Worm (Caenorhabditis elegans) whole organism, young adult: Measurements from ENCODE around the gene xbx-1.

Experiments
- B0019.2 ChIP-seq: fragments of 200-800 bp; sonication (Bioruptor generic); conservative IDR thresholded peaks from 2 replicates; pipeline ENCODE4 v1.3.6; 2022; ENCODE audit warnings: missing genetic modification reagents, missing genetic modification characterization, missing compliant biosample characterization
- C17E4.6 ChIP-seq: fragments of 200-800 bp; sonication (Bioruptor generic); IDR thresholded peaks from 2 replicates; pipeline ENCODE4 v1.3.6; 2022; ENCODE audit warnings: missing genetic modification reagents, missing genetic modification characterization, missing compliant biosample characterization
- F33H1.4 ChIP-seq: fragments of 200-800 bp; sonication (Bioruptor generic); IDR thresholded peaks from 2 replicates; pipeline ENCODE4 v1.3.6; 2022; ENCODE audit warnings: missing genetic modification reagents, missing genetic modification characterization, missing compliant biosample characterization
- F37B4.10 ChIP-seq: fragments of 200-800 bp; sonication (Bioruptor generic); IDR thresholded peaks from 2 replicates; pipeline ENCODE4 v1.3.6; 2022; ENCODE audit warnings: missing genetic modification characterization, missing compliant biosample characterization
- Y79H2A.3 ChIP-seq: fragments of 200-800 bp; sonication (Bioruptor generic); conservative IDR thresholded peaks from 2 replicates; pipeline ENCODE4 v1.3.6; 2022; ENCODE audit warnings: missing genetic modification reagents, missing genetic modification characterization, missing compliant biosample characterization
- ZK185.1 ChIP-seq: sonication (generic microtip); optimal IDR thresholded peaks from 2 replicates; lab custom pipeline; 2016; ENCODE audit warnings: mild to moderate bottlenecking, missing genetic modification characterization, missing compliant biosample characterization; ENCODE audit not compliant: poor library complexity, severe bottlenecking
- attf-3 ChIP-seq: fragments of 200-800 bp; sonication (Bioruptor generic); conservative IDR thresholded peaks from 2 replicates; pipeline ENCODE4 v1.3.6; 2022; ENCODE audit warnings: missing genetic modification reagents, missing genetic modification characterization, missing compliant biosample characterization
- cebp-1 ChIP-seq, 2 experiments: fragments of 200-800 bp in 1 of 2; sonication (Bioruptor generic) in 1 of 2; sonication (generic microtip) in 1 of 2; IDR thresholded peaks in 1 of 2; optimal IDR thresholded peaks in 1 of 2; 2 replicates each; pipeline versions ENCODE4 v1.3.6 to Lab custom; 2017 to 2022; ENCODE audit warnings: missing compliant biosample characterization in 2 of 2, missing genetic modification characterization in 2 of 2, mild to moderate bottlenecking in 1 of 2, missing genetic modification reagents in 1 of 2, moderate library complexity in 1 of 2
- cebp-2 ChIP-seq: fragments of 200-800 bp; sonication (Bioruptor generic); IDR thresholded peaks from 2 replicates; pipeline ENCODE4 v1.3.6; 2022; ENCODE audit warnings: missing genetic modification characterization, missing compliant biosample characterization
- ceh-100 ChIP-seq: fragments of 200-800 bp; sonication (Bioruptor generic); IDR thresholded peaks from 2 replicates; pipeline ENCODE4 v1.3.6; 2022; ENCODE audit warnings: missing genetic modification reagents, missing genetic modification characterization, missing compliant biosample characterization
- die-1 ChIP-seq: sonication (generic microtip); optimal IDR thresholded peaks from 2 replicates; lab custom pipeline; 2016; ENCODE audit warnings: missing genotype, mild to moderate bottlenecking, missing genetic modification characterization, missing compliant biosample characterization
- dox-1 ChIP-seq: fragments of 200-800 bp; sonication (Bioruptor generic); IDR thresholded peaks from 2 replicates; pipeline ENCODE4 v1.3.6; 2022; ENCODE audit warnings: missing genetic modification reagents, missing genetic modification characterization, missing compliant biosample characterization
- dpff-1 ChIP-seq: sonication (generic microtip); optimal IDR thresholded peaks from 2 replicates; lab custom pipeline; 2017; ENCODE audit warnings: mild to moderate bottlenecking, missing genetic modification characterization, missing compliant biosample characterization
- dpl-1 ChIP-seq: fragments of 150-350 bp; optimal IDR thresholded peaks from 2 replicates; lab custom pipeline; 2014; ENCODE audit warnings: missing biosample characterization, missing genetic modification reagents, missing genetic modification characterization
- egl-18 ChIP-seq: fragments of 200-800 bp; sonication (Bioruptor generic); IDR thresholded peaks from 2 replicates; pipeline ENCODE4 v1.3.6; 2022; ENCODE audit warnings: missing genetic modification reagents, missing genetic modification characterization, missing compliant biosample characterization
- egl-44 ChIP-seq: fragments of 200-800 bp; sonication (Bioruptor generic); IDR thresholded peaks from 2 replicates; pipeline ENCODE4 v1.3.6; 2022; ENCODE audit warnings: missing genetic modification reagents, missing genetic modification characterization, missing compliant biosample characterization
- him-1 ChIP-seq: sonication (generic microtip); optimal IDR thresholded peaks from 2 replicates; lab custom pipeline; 2016; ENCODE audit warnings: missing genotype, missing genetic modification reagents, missing genetic modification characterization, missing compliant biosample characterization
- hlh-12 ChIP-seq: sonication (generic microtip); optimal IDR thresholded peaks from 2 replicates; lab custom pipeline; 2016; ENCODE audit warnings: missing genetic modification characterization, missing compliant biosample characterization
- hmg-1.2 ChIP-seq: fragments of 200-800 bp; sonication (Bioruptor generic); IDR thresholded peaks from 2 replicates; pipeline ENCODE4 v1.3.6; 2022; ENCODE audit warnings: missing genetic modification reagents, missing genetic modification characterization, missing compliant biosample characterization
- lag-1 ChIP-seq: fragments of 200-800 bp; sonication (Bioruptor generic); IDR thresholded peaks from 2 replicates; pipeline ENCODE4 v1.3.6; 2022; ENCODE audit warnings: missing genetic modification reagents, missing genetic modification characterization, missing compliant biosample characterization
- lin-40 ChIP-seq: sonication (generic microtip); optimal IDR thresholded peaks from 2 replicates; lab custom pipeline; 2016; ENCODE audit warnings: missing genetic modification characterization, mild to moderate bottlenecking, missing compliant biosample characterization, missing genotype, missing genetic modification reagents
- lin-54 ChIP-seq: fragments of 200-800 bp; sonication (Bioruptor generic); optimal IDR thresholded peaks from 2 replicates; lab custom pipeline; 2018; ENCODE audit warnings: mild to moderate bottlenecking, missing genetic modification characterization, missing compliant biosample characterization
- lsl-1 ChIP-seq: fragments of 200-800 bp; sonication (Bioruptor generic); optimal IDR thresholded peaks from 2 replicates; lab custom pipeline; 2018; ENCODE audit warnings: mild to moderate bottlenecking, missing genetic modification characterization, moderate library complexity, missing compliant biosample characterization
- madf-10 ChIP-seq: sonication (generic microtip); optimal IDR thresholded peaks from 2 replicates; lab custom pipeline; 2016; ENCODE audit warnings: mild to moderate bottlenecking, missing genetic modification characterization, missing compliant biosample characterization
- madf-6 ChIP-seq: fragments of 200-800 bp; sonication (Bioruptor generic); IDR thresholded peaks from 2 replicates; pipeline ENCODE4 v1.3.6; 2022; ENCODE audit warnings: missing genetic modification reagents, missing genetic modification characterization, missing compliant biosample characterization
- nfya-2 ChIP-seq: fragments of 200-800 bp; sonication (Bioruptor generic); IDR thresholded peaks from 2 replicates; pipeline ENCODE4 v1.3.6; 2022; ENCODE audit warnings: missing genetic modification reagents, missing genetic modification characterization, missing compliant biosample characterization
- nfyb-1 ChIP-seq: fragments of 200-800 bp; sonication (Bioruptor generic); IDR thresholded peaks from 2 replicates; pipeline ENCODE4 v1.3.6; 2022; ENCODE audit warnings: missing genetic modification reagents, missing genetic modification characterization, missing compliant biosample characterization
- nhr-80 ChIP-seq: sonication (generic microtip); optimal IDR thresholded peaks from 2 replicates; lab custom pipeline; 2016; ENCODE audit warnings: missing genetic modification characterization, missing compliant biosample characterization
- rpc-1 ChIP-seq, 2 experiments: fragments of 150-350 bp in 1 of 2; sonication (generic microtip) in 1 of 2; optimal IDR thresholded peaks; 2 replicates each; lab custom pipeline; 2014 to 2018; ENCODE audit warnings: missing biosample characterization in 1 of 2, missing genetic modification characterization in 1 of 2, missing genetic modification reagents in 1 of 2, missing genotype in 1 of 2
- snpc-3.4 ChIP-seq: sonication (generic microtip); optimal IDR thresholded peaks from 2 replicates; lab custom pipeline; 2017; ENCODE audit warnings: missing genetic modification characterization, mild to moderate bottlenecking, missing compliant biosample characterization, antibody characterized with exemption, moderate library complexity, missing genotype, missing genetic modification reagents
- snpc-4 ChIP-seq, 5 experiments: fragments of 150-350 bp in 1 of 5; sonication (generic microtip) in 4 of 5; optimal IDR thresholded peaks; 2 replicates each; lab custom pipeline; 2014 to 2018; ENCODE audit warnings: missing genetic modification characterization in 5 of 5, missing biosample characterization in 3 of 5, antibody characterized with exemption in 2 of 5, mild to moderate bottlenecking in 2 of 5, missing compliant biosample characterization in 2 of 5, missing genotype in 2 of 5, moderate library complexity in 2 of 5, missing genetic modification reagents in 1 of 5
- tbp1 ChIP-seq: fragments of 200-800 bp; sonication (Bioruptor generic); optimal IDR thresholded peaks from 2 replicates; lab custom pipeline; 2018; ENCODE audit warnings: mild to moderate bottlenecking, missing genetic modification characterization, missing compliant biosample characterization
- tbx-9 ChIP-seq: sonication (generic microtip); optimal IDR thresholded peaks from 2 replicates; lab custom pipeline; 2016; ENCODE audit warnings: borderline replicate concordance, missing genetic modification characterization, inconsistent platforms, missing compliant biosample characterization
- unc-130 ChIP-seq: sonication (generic microtip); optimal IDR thresholded peaks from 2 replicates; lab custom pipeline; 2016; ENCODE audit warnings: missing genetic modification reagents, missing genetic modification characterization, missing compliant biosample characterization
- xnd-1 ChIP-seq: sonication (generic microtip); optimal IDR thresholded peaks from 2 replicates; lab custom pipeline; 2016; ENCODE audit warnings: missing genotype, missing genetic modification reagents, missing genetic modification characterization, missing compliant biosample characterization
- zim-3 ChIP-seq: sonication (generic microtip); optimal IDR thresholded peaks from 2 replicates; lab custom pipeline; 2017; ENCODE audit warnings: mild to moderate bottlenecking, missing genetic modification characterization, moderate library complexity, missing compliant biosample characterization
- ztf-18 ChIP-seq: sonication (generic microtip); optimal IDR thresholded peaks from 2 replicates; lab custom pipeline; 2016; ENCODE audit warnings: missing genotype, mild to moderate bottlenecking, missing genetic modification characterization, missing compliant biosample characterization
- ztf-25 ChIP-seq: fragments of 200-800 bp; sonication (Bioruptor generic); IDR thresholded peaks from 2 replicates; pipeline ENCODE4 v1.3.6; 2022; ENCODE audit warnings: missing genetic modification reagents, missing genetic modification characterization, missing compliant biosample characterization
- ztf-3 ChIP-seq: fragments of 200-800 bp; sonication (Bioruptor generic); optimal IDR thresholded peaks from 2 replicates; lab custom pipeline; 2018; ENCODE audit warnings: mild to moderate bottlenecking, missing genetic modification characterization, missing compliant biosample characterization

The xbx-1 gene

DNA sequence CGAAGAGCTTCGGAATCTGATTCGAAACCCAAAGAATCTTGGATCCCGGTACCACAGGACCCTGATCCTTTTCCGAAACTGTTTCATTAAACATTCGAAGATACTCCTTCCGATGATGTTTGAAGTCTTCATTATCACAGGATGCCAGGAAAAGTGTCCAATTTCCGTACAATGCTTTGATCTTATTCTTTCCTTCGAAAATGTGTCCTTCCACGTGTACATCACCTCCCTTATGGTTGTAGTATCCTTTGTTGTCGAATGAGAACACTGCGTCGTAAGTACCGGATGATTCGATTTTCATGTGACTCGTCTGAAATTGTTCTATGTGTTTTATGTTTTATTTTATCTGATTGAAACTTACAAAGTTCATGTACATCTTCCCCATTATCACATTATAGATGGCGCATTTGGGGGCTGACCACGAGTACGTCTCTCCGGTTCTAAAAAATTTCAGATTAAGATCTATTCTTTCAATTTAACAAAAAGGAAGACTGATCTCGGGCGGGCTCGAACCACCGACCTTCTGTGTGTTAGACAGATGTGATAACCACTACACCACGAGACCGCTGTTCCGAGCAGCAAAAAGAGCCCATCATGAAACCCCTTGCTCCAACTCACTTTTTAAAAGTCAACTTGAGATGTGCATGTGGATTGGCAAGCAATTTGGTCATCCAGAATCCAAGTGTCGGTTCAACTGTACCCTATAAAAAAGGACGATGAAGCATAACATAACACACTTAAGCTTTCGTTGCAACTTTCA, 32.7 kb downstream of the xbx-1 start (continued):
- peak; percentile 17 for TF ChIP-seq lsl-1 (GFP tag; lab: Kevin White, UChicago)
- TF ChIP-seq cebp-1 (GFP tag; IDR thresholded peaks at IDR 0.05; lab: Robert Waterston, UW) = no peak
- peak; percentile 13 for TF ChIP-seq cebp-1 (tag; optimal IDR thresholded peaks at IDR 0.05; lab: Kevin White, UChicago)
- no peak for TF ChIP-seq madf-10 (tag; lab: Kevin White, UChicago)
- TF ChIP-seq tbp1 (GFP tag; lab: Kevin White, UChicago) = peak; percentile 88
- TF ChIP-seq Y79H2A.3 = 0 out of 2 replicates have a peak, but pooled peaks have one; percentile 31
- peak; percentile 46 for TF ChIP-seq hmg-1.2 (GFP tag; lab: Robert Waterston, UW)
- no peak for TF ChIP-seq snpc-4 (GFP tag; optimal IDR thresholded peaks at IDR 0.05; lab: Kevin White, UChicago)
- TF ChIP-seq snpc-4 (tag; optimal IDR thresholded peaks at IDR 0.05; lab: Kevin White, UChicago) = peak in 1 of 4 experiments; percentile 59
- 0 out of 2 replicates have a peak, but pooled peaks have one; percentile 62 for TF ChIP-seq nfyb-1
- TF ChIP-seq dox-1 (GFP tag; lab: Robert Waterston, UW) = 0 out of 2 replicates have a peak, but pooled peaks have one; percentile 29
- peak; percentile 65 for TF ChIP-seq him-1
- TF ChIP-seq nhr-80 (tag; lab: Kevin White, UChicago) = peak; percentile 9
- TF ChIP-seq snpc-3.4 (tag; lab: Kevin White, UChicago) = no peak
- TF ChIP-seq ceh-100 (GFP tag; lab: Robert Waterston, UW) = peak; percentile 45
- peak; percentile 53 for TF ChIP-seq rpc-1 (optimal IDR thresholded peaks at IDR 0.05; lab: Kevin White, UChicago)
- TF ChIP-seq rpc-1 (tag; optimal IDR thresholded peaks at IDR 0.05; lab: Kevin White, UChicago) = peak; percentile 70
- no peak for TF ChIP-seq nfya-2 (GFP tag; lab: Robert Waterston, UW)

DNA sequence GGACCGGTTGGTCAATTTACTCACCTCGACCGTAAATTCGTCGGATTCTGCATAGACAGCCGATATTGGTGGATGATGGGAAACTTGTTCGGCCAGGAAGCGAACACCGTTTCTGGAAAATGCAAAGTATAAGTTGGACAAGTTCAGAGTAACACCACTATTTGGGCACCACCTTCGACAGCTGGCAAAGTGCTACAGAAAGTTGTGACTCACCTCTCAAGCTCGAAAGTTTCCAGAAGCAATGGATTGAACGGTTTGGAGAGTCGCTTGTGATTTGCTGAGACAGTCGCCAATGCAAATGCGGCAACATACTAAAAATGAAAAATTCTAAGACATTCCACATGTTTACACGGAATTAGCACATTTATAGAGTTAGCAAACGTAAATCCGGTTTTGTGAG, 33.3 kb downstream of the xbx-1 start:
- TF ChIP-seq unc-130 (GFP tag; lab: Kevin White, UChicago) (no peak), B0019.2 (no peak), dpl-1 (GFP tag; lab: Kevin White, UChicago) (no peak), ZK185.1 (tag; lab: Kevin White, UChicago) (no peak), madf-6 (GFP tag; lab: Robert Waterston, UW) (no peak), zim-3 (no peak), lin-40 (tag; lab: Kevin White, UChicago) (no peak), die-1 (tag; lab: Kevin White, UChicago) (no peak), nfyb-1 (no peak), ztf-3 (GFP tag; lab: Kevin White, UChicago) (no peak), F33H1.4 (GFP tag; lab: Robert Waterston, UW) (no peak), ztf-25 (GFP tag; lab: Robert Waterston, UW) (no peak)

DNA sequence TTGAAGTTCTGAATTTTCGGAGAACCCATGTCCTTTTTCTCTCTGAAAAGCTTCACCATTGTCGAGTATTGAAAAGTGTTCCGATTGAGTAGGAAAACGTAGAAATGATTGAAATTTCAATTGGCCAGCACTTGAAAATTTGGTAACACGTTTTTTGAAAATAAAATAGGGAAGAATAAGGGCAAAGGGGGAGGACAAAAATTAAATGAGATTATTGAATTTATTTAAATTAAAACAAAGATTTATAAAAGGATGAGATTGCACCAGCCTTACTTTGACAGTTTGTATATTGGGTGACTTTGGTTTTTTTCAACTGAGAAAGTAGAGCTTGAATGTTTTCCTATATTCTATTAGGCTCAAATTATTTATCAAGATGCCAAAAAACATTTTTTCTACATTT, 34.1 kb downstream of the xbx-1 start, which contains the start of gene obr-2:
obr-2 (minus strand) TSS at position 101 of the 400 bp plus-strand sequence.
- no peak for TF ChIP-seq attf-3 (GFP tag; lab: Robert Waterston, UW)
- TF ChIP-seq tbp1 (GFP tag; lab: Kevin White, UChicago) = no peak
- TF ChIP-seq lag-1 (GFP tag; lab: Robert Waterston, UW) = no peak
- TF ChIP-seq tbx-9 (tag; lab: Kevin White, UChicago) = no peak

DNA sequence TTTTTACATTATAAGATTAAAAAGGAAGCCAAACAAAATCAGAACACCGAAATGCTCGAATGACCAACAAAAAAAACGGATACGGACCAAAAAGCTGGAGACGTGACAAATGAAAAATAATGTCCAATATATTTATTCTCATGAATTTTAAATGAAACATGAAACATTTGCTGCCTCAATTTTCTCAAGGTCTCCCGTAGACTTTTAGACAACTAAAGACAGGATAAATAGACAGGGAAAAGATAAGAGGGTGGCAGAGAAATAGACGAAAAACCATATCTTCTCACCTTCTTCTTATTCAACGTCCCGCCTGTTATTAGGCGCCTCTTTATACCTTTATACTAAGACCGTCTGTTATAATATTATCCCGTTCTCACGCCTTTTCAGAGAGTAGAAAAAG, 35.8 kb downstream of the xbx-1 start:
- TF ChIP-seq ztf-18 (tag; lab: Kevin White, UChicago) = no peak
- TF ChIP-seq hlh-12 (tag; lab: Kevin White, UChicago) = no peak
- no peak for TF ChIP-seq C17E4.6 (GFP tag; lab: Robert Waterston, UW)
- TF ChIP-seq F37B4.10 = no peak
- TF ChIP-seq dpff-1 (tag; lab: Kevin White, UChicago) = no peak
- TF ChIP-seq lin-54 (GFP tag; lab: Kevin White, UChicago) = no peak
- TF ChIP-seq xnd-1 (tag; lab: Kevin White, UChicago) = no peak
- no peak for TF ChIP-seq egl-18
- no peak for TF ChIP-seq cebp-2 (GFP tag; lab: Robert Waterston, UW)
- no peak for TF ChIP-seq egl-44 (GFP tag; lab: Robert Waterston, UW)
